Worm (Caenorhabditis elegans): ENCODE data around the gene srab-26.

srab-26 gene

DNA sequence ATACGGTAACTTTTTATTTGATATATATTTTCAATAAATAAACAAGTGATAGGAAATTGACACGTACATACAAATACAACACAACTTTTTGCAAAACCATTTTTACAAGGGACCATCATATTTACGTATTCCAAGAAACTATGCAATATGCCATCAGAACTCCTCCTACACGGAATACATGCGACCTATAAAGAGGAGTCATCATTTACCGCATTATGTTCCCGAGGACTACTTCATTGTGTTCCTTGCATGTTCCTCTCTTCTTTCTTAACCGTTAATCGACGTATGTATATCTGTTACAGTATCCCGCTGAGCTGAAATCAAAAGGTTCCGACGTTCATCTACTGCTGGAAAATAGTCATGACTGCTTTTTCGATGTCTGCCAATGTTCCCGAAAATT lies 39.1 kb upstream of the srab-26 start, which contains the start of gene C50H2.5:
Gene C50H2.5, plus strand, starts transcription at position 301 of the 400 bp plus-strand sequence.
- TF ChIP-seq repo-1 (tag; optimal IDR thresholded peaks at IDR 0.05) (no peak), hlh-12 (tag; optimal IDR thresholded peaks at IDR 0.05) (no peak), madf-3 (GFP tag; IDR thresholded peaks at IDR 0.05) (no peak), Y56A3A.18 (GFP tag; IDR thresholded peaks at IDR 0.05) (no peak), nfyb-1 (GFP tag; IDR thresholded peaks at IDR 0.05) (no peak)

DNA sequence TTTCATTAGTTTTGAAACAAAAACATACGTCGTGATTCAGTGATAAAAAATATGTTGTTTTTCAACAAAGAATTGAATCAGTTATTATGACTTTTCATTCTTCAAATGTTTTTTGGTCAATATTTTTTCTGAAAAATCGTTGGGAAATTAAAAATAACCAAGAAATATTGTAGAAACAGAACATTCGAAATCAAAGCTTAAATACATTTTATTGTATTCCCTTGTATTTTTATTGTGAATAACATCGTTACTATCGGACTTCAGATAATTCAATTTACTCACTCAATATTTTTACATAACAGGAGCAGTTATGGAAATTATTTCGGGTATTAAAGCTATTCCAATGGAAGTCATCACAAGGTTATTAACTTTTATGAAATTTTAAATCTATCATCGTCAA lies 37.4 kb upstream of the srab-26 start, which contains the start of gene C50H2.4:
Gene C50H2.4, plus strand, starts transcription at position 301 of the 400 bp plus-strand sequence.
- TF ChIP-seq lsy-27 (tag; optimal IDR thresholded peaks at IDR 0.05; ENCODE audit: borderline replicate concordance, insufficient read depth) (no peak), tbp1 (GFP tag; optimal IDR thresholded peaks at IDR 0.05) (no peak), attf-3 (GFP tag; conservative IDR thresholded peaks at IDR 0.05) (no peak), Y53G8AR.9 (GFP tag; conservative IDR thresholded peaks at IDR 0.05) (no peak), madf-8 (GFP tag; conservative IDR thresholded peaks at IDR 0.05) (no peak), dpl-1 (GFP tag; optimal IDR thresholded peaks at IDR 0.05) (no peak), F33H1.4 (GFP tag; IDR thresholded peaks at IDR 0.05) (no peak), bed-1 (GFP tag; IDR thresholded peaks at IDR 0.05) (no peak), cebp-2 (GFP tag; IDR thresholded peaks at IDR 0.05) (no peak), F55B11.4 (tag; optimal IDR thresholded peaks at IDR 0.05; ENCODE audit: borderline replicate concordance, insufficient read depth) (no peak), lin-26 (GFP tag; IDR thresholded peaks at IDR 0.05) (no peak), egl-44 (GFP tag; IDR thresholded peaks at IDR 0.05) (no peak), Y67H2A.10 (GFP tag; conservative IDR thresholded peaks at IDR 0.05) (no peak), hsf-1 (GFP tag; IDR thresholded peaks at IDR 0.05) (no peak), ceh-40 (GFP tag; IDR thresholded peaks at IDR 0.05) (no peak), snpc-1.3 (tag; optimal IDR thresholded peaks at IDR 0.05; ENCODE audit: insufficient read depth) (no peak), F57C9.4 (tag; optimal IDR thresholded peaks at IDR 0.05) (no peak), sptf-2 (GFP tag; optimal IDR thresholded peaks at IDR 0.05) (no peak), sdz-38 (tag; optimal IDR thresholded peaks at IDR 0.05) (no peak)

- TF ChIP-seq chd-7 (tag; optimal IDR thresholded peaks at IDR 0.05) (no peak), athp-1 (tag; optimal IDR thresholded peaks at IDR 0.05) (no peak), efl-1 (GFP tag; optimal IDR thresholded peaks at IDR 0.05) (no peak), xnd-1 (tag; optimal IDR thresholded peaks at IDR 0.05) (no peak), madf-6 (GFP tag; IDR thresholded peaks at IDR 0.05) (no peak), ztf-28 (GFP tag; IDR thresholded peaks at IDR 0.05) (no peak), lin-26 (GFP tag; IDR thresholded peaks at IDR 0.05) (no peak), C17E4.6 (GFP tag; IDR thresholded peaks at IDR 0.05) (no peak), madf-8 (GFP tag; conservative IDR thresholded peaks at IDR 0.05) (no peak), sea-2 (GFP tag; IDR thresholded peaks at IDR 0.05) (no peak), lin-35 (GFP tag; optimal IDR thresholded peaks at IDR 0.05) (no peak)
Measured at ce11 chrV:9915021-9915420, 35.7 kb upstream of the srab-26 start, which contains the start of gene mec-9. Gene mec-9 (minus strand): TSS chrV:9915121.

- TF ChIP-seq die-1 (tag; optimal IDR thresholded peaks at IDR 0.05) (no peak), C06A6.2 (GFP tag; conservative IDR thresholded peaks at IDR 0.05) (no peak), F55B11.4 (tag; optimal IDR thresholded peaks at IDR 0.05; ENCODE audit: borderline replicate concordance, insufficient read depth) (no peak), lin-40 (tag; optimal IDR thresholded peaks at IDR 0.05) (no peak), hmg-20 (GFP tag; IDR thresholded peaks at IDR 0.05) (no peak), C17E4.6 (GFP tag; IDR thresholded peaks at IDR 0.05) (no peak), dpff-1 (tag; optimal IDR thresholded peaks at IDR 0.05) (no peak), Y53G8AR.9 (GFP tag; conservative IDR thresholded peaks at IDR 0.05) (no peak), egl-18 (GFP tag; IDR thresholded peaks at IDR 0.05) (no peak), ZK185.1 (tag; optimal IDR thresholded peaks at IDR 0.05; ENCODE audit: poor library complexity, severe bottlenecking) (no peak), ceh-27 (GFP tag; optimal IDR thresholded peaks at IDR 0.05) (no peak), snpc-1.1 (tag; optimal IDR thresholded peaks at IDR 0.05; ENCODE audit: insufficient read depth) (no peak), atf-7 (tag; optimal IDR thresholded peaks at IDR 0.05) (no peak), madf-6 (GFP tag; IDR thresholded peaks at IDR 0.05) (no peak), ets-4 (GFP tag; optimal IDR thresholded peaks at IDR 0.05) (no peak)
Measured at ce11 chrV:9913863-9914262, 34.6 kb upstream of the srab-26 start, which contains the start of gene fipr-10. Gene fipr-10 (plus strand): TSS chrV:9914163.
